Fruit fly (Drosophila melanogaster): ENCODE measurements around the gene GstD1.

DNA sequence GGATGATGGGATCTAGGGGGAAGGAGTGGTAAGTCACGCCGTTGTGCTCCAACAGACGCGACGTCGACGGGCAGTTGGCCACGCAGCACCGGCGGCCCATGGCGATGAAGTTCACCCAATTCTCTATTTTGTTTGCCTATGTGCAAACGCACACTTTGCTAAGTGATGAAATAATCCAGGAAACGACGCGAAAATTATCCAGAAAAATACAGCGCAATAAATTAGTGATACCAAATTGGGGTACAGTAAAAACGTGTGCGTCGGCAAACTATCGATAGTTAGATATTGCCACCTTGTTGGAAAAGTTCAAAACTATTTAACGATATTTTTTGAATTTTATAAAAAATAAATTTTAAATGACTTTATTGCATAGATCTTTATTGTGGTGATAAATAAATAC, 13.0 kb downstream of the GstD1 start, which contains the start of gene MBD-R2:
- TF ChIP-seq Myc (optimal IDR thresholded peaks at IDR 0.05) (no peak), insv (optimal IDR thresholded peaks at IDR 0.05) (no peak), psq (optimal IDR thresholded peaks at IDR 0.05) (no peak), h (optimal IDR thresholded peaks at IDR 0.05) (no peak), ttk (optimal IDR thresholded peaks at IDR 0.05) (no peak)

All from Kc167 (cell line).